Fruit fly (Drosophila melanogaster): ENCODE results near the gene SMC1.

SMC1 gene

dm6 chr3R:24031825-24032523, 26.1 kb upstream of the SMC1 start, which contains the start of the genes KrT95D and Mettl3:
KrT95D (minus strand) TSS chr3R:24031827.
Mettl3 (plus strand) TSS chr3R:24032157.
- no peak for TF ChIP-seq noc (tag; optimal IDR thresholded peaks at IDR 0.05)

dm6 chr3R:24037538-24038265, 20.4 kb upstream of the SMC1 start, which contains the start of gene spas:
spas (plus strand) TSS chr3R:24038215.
- TF ChIP-seq noc (tag; optimal IDR thresholded peaks at IDR 0.05): peak; percentile 10

DNA sequence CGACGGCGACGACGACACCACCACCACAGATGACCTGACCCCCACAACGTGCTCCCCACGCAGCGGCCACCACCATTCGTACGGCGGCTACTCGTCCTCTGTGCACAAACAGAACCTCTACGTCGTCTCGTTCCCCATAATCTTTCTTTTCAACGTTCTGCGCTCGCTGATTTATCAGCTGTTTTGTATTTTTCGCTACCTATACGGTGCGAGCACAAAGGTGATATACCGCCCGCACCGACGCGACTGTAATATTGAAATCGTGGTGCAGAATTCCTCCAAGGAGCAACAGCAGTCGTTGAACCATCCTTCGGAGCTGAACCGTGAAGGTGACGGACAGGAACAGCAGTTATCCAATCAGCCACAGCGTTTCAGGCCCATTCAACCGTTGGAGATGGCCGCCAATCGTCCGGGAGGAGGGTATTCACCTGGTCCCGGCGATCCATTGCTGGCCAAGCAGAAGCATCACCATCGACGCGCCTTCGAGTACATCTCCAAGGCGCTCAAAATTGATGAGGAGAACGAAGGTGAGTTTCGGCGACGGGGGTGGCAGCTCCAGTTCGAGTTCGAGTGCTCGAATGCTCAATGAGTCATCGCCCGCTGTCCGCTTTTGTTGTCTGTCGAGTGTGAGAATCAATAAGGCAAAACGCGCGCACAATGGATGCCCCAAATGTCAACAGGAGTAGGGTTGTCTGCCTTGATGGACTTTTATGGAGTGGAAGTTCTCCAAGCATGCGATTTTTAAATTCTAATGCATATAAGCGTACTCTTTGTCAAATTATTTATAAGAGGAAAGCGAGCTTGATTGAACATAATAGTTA, 19.1 kb upstream of the SMC1 start, which contains the start of gene Miro:
Gene Miro (minus strand): TSS at position 112 of the 821 bp plus-strand sequence.
- TF ChIP-seq noc (tag; optimal IDR thresholded peaks at IDR 0.05): no peak

DNA sequence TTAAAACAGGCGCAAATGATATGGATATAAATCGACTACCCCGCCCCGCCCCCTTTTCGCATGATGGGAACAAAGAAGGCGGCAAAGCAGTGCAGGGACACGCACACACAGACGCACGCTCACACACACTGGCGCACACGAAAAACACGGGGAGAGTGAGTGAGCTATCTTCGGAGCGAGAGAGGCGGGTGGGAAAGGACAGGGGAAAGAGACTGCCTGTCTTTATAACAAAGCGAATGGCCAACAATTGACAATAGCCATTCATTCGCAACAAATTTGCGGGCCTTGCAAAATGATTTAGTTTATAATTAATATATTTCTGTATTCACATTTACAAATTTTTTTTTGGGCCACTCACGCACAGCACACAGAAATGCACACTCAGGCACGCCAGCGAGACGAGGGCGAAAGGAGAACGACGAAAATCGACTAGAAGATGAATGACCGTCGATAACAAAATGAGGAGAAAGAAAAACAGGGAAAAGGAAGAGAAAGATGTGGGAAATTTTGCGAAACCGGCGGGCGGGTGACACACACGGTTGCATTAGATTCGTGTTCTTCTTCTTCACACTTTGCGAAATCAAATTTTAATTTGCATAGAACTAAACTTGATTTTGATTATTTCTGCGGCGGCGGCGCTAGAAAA, 11.4 kb upstream of the SMC1 start:
- peak; percentile 41 for TF ChIP-seq noc (tag; optimal IDR thresholded peaks at IDR 0.05)

- TF ChIP-seq noc (tag; optimal IDR thresholded peaks at IDR 0.05): no peak
Measured at dm6 chr3R:24047226-24047976, 10.7 kb upstream of the SMC1 start, which contains the start of gene CG5986. CG5986 (plus strand) TSS chr3R:24047790.

DNA sequence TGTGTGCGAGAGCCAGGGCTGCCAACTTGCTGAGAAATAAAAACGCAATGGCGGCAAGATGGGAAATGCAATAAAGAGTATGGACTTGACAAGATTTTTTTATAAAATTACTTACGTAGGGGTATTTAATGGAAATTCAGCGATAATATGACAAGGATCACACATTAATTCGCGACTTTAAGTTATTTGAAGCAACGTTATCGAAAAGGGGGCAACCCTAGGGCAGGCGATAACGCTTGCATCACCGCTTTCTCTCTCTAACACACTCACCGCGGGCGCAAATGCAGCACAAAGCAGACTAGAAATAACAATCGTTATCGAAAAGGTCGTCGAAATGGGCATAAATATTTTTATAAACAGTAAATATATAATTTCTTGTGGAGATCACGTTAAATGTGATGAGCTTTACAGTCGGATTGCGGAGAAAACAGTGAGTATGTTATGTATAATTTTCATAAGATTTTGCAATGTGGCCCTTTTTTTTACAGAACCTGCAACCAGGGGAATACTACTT, 10.0 kb upstream of the SMC1 start, which contains the start of gene Rox8:
Gene Rox8 (minus strand): TSS at position 268 of the 514 bp plus-strand sequence.
- peak; percentile 46 for TF ChIP-seq noc (tag; optimal IDR thresholded peaks at IDR 0.05)

dm6 chr3R:24050690-24051440, 7.2 kb upstream of the SMC1 start, which contains the start of the genes Atg6 and Pisd:
Atg6 (minus strand) TSS chr3R:24050782.
Pisd (plus strand) TSS chr3R:24050783.
- peak; percentile 49 for TF ChIP-seq noc (tag; optimal IDR thresholded peaks at IDR 0.05)

- peak; percentile 66 for TF ChIP-seq noc (tag; optimal IDR thresholded peaks at IDR 0.05)
Measured at dm6 chr3R:24051459-24052165, 6.5 kb upstream of the SMC1 start.

- TF ChIP-seq noc (tag; optimal IDR thresholded peaks at IDR 0.05): peak; percentile 71
Measured at dm6 chr3R:24053506-24054102, 4.5 kb upstream of the SMC1 start.

dm6 chr3R:24054227-24054626, 3.9 kb upstream of the SMC1 start, which contains the start of gene CG6000:
CG6000 (plus strand) TSS chr3R:24054391.
- TF ChIP-seq noc (tag; optimal IDR thresholded peaks at IDR 0.05): no peak

dm6 chr3R:24057188-24057587, 899 bp upstream of the SMC1 start, which contains the start of gene Hsp68:
Hsp68 (minus strand) TSS chr3R:24057310.
- no peak for TF ChIP-seq noc (tag; optimal IDR thresholded peaks at IDR 0.05)

dm6 chr3R:24065718-24066117, 7.6 kb downstream of the SMC1 start:
- TF ChIP-seq noc (tag; optimal IDR thresholded peaks at IDR 0.05): no peak

Measured in whole organism, larva.